Worm (Caenorhabditis elegans) whole organism, L4 larva: ENCODE measurements around the gene fbxa-166.

Source experiments
- F10B5.3 ChIP-seq: sonication (generic microtip); optimal IDR thresholded peaks from 2 replicates; lab custom pipeline; 2016; ENCODE audit warnings: mild to moderate bottlenecking, missing genetic modification characterization, missing compliant biosample characterization
- F37D6.2 ChIP-seq: sonication (generic microtip); optimal IDR thresholded peaks from 2 replicates; lab custom pipeline; 2016; ENCODE audit warnings: mild to moderate bottlenecking, missing genetic modification characterization, missing compliant biosample characterization
- R02D3.7 ChIP-seq: fragments of 150-350 bp; sonication (generic microtip); optimal IDR thresholded peaks from 3 replicates; lab custom pipeline; 2014; ENCODE audit warnings: missing biosample characterization, missing genetic modification characterization
- T20F7.1 ChIP-seq: fragments of 200-800 bp; sonication (Bioruptor generic); optimal IDR thresholded peaks from 2 replicates; lab custom pipeline; 2018; ENCODE audit warnings: mild to moderate bottlenecking, missing genetic modification characterization, missing compliant biosample characterization
- Y48G9A.11 ChIP-seq: fragments of 200-800 bp; sonication (Bioruptor generic); IDR thresholded peaks from 2 replicates; pipeline ENCODE4 v1.3.6; 2022; ENCODE audit warnings: missing genetic modification reagents, missing genetic modification characterization, missing compliant biosample characterization
- ZK546.5 ChIP-seq, 2 experiments: sonication (generic microtip); optimal IDR thresholded peaks; 2 replicates each; lab custom pipeline; 2017; ENCODE audit warnings: missing biosample characterization in 2 of 2, missing genetic modification characterization in 2 of 2
- ama-1 ChIP-seq: fragments of 150-350 bp; optimal IDR thresholded peaks from 2 replicates; lab custom pipeline; 2014; ENCODE audit warnings: inconsistent platforms, mixed read lengths
- ceh-28 ChIP-seq: fragments of 150-350 bp; optimal IDR thresholded peaks from 2 replicates; lab custom pipeline; 2014; ENCODE audit warnings: missing biosample characterization, missing genetic modification reagents, missing genetic modification characterization
- ceh-82 ChIP-seq: sonication (generic microtip); optimal IDR thresholded peaks from 2 replicates; lab custom pipeline; 2017; ENCODE audit warnings: missing biosample characterization, missing genetic modification characterization
- ces-1 ChIP-seq: fragments of 150-350 bp; sonication (generic microtip); optimal IDR thresholded peaks from 4 replicates; lab custom pipeline; 2014; ENCODE audit warnings: missing biosample characterization, missing genetic modification reagents, missing genetic modification characterization
- daf-19 ChIP-seq: fragments of 200-800 bp; sonication (Bioruptor generic); conservative IDR thresholded peaks from 2 replicates; pipeline ENCODE4 v1.3.6; 2022; ENCODE audit warnings: missing genetic modification characterization, missing compliant biosample characterization
- daf-8 ChIP-seq: fragments of 200-800 bp; sonication (Bioruptor generic); IDR thresholded peaks from 2 replicates; pipeline ENCODE4 v1.3.6; 2022; ENCODE audit warnings: missing genetic modification characterization, missing compliant biosample characterization
- dmd-8 ChIP-seq: fragments of 200-800 bp; sonication (Bioruptor generic); IDR thresholded peaks from 2 replicates; pipeline ENCODE4 v1.3.6; 2022; ENCODE audit warnings: missing genetic modification characterization, missing compliant biosample characterization
- dmd-9 ChIP-seq: fragments of 200-800 bp; sonication (Bioruptor generic); IDR thresholded peaks from 2 replicates; pipeline ENCODE4 v1.3.6; 2022; ENCODE audit warnings: missing genetic modification reagents, missing genetic modification characterization, missing compliant biosample characterization
- duxl-1 ChIP-seq: sonication (generic microtip); optimal IDR thresholded peaks from 2 replicates; lab custom pipeline; 2016; ENCODE audit warnings: mild to moderate bottlenecking, missing genetic modification characterization, moderate library complexity, missing compliant biosample characterization; ENCODE audit not compliant: poor library complexity
- dve-1 ChIP-seq: sonication (generic microtip); optimal IDR thresholded peaks from 2 replicates; lab custom pipeline; 2017; ENCODE audit warnings: antibody characterized with exemption, mild to moderate bottlenecking, missing genetic modification characterization, missing compliant biosample characterization; ENCODE audit not compliant: insufficient read depth
- egl-43 ChIP-seq: fragments of 200-800 bp; sonication (Bioruptor generic); IDR thresholded peaks from 2 replicates; pipeline ENCODE4 v1.3.6; 2022; ENCODE audit warnings: missing genetic modification reagents, missing genetic modification characterization, missing compliant biosample characterization
- hif-1 ChIP-seq, 2 experiments: sonication (generic microtip); optimal IDR thresholded peaks; 2 replicates each; lab custom pipeline; 2016 to 2017; ENCODE audit warnings: missing compliant biosample characterization in 2 of 2, missing genetic modification characterization in 2 of 2, missing genetic modification reagents in 2 of 2, missing genotype in 2 of 2, mild to moderate bottlenecking in 1 of 2
- hlh-30 ChIP-seq: sonication (generic microtip); optimal IDR thresholded peaks from 2 replicates; lab custom pipeline; 2017; ENCODE audit warnings: antibody characterized with exemption, mild to moderate bottlenecking, missing genetic modification characterization, missing compliant biosample characterization; ENCODE audit not compliant: insufficient read depth
- hmg-1.1 ChIP-seq: fragments of 200-800 bp; sonication (Bioruptor generic); IDR thresholded peaks from 2 replicates; pipeline ENCODE4 v1.3.6; 2022; ENCODE audit warnings: missing genetic modification reagents, missing genetic modification characterization, missing compliant biosample characterization
- jun-1 ChIP-seq: fragments of 150-350 bp; optimal IDR thresholded peaks from 2 replicates; lab custom pipeline; 2014; ENCODE audit warnings: missing biosample characterization, missing genetic modification reagents, missing genetic modification characterization
- lim-7 ChIP-seq: fragments of 200-800 bp; sonication (Bioruptor generic); IDR thresholded peaks from 2 replicates; pipeline ENCODE4 v1.3.6; 2022; ENCODE audit warnings: missing genetic modification characterization, missing compliant biosample characterization
- lin-1 ChIP-seq: fragments of 200-800 bp; sonication (Bioruptor generic); IDR thresholded peaks from 2 replicates; pipeline ENCODE4 v1.3.6; 2022; ENCODE audit warnings: missing genetic modification reagents, missing genetic modification characterization, missing compliant biosample characterization
- lin-15B ChIP-seq: fragments of 150-350 bp; sonication (generic microtip); optimal IDR thresholded peaks from 3 replicates; lab custom pipeline; 2014; ENCODE audit warnings: missing biosample characterization, missing genetic modification characterization
- lin-38 ChIP-seq: fragments of 200-800 bp; sonication (Bioruptor generic); IDR thresholded peaks from 2 replicates; pipeline ENCODE4 v1.3.6; 2022; ENCODE audit warnings: missing genetic modification reagents, missing genetic modification characterization, missing compliant biosample characterization
- lsy-2 ChIP-seq, 2 experiments: fragments of 150-350 bp in 1 of 2; sonication (generic microtip) in 1 of 2; optimal IDR thresholded peaks; 2 replicates each; lab custom pipeline; 2014 to 2017; ENCODE audit warnings: missing biosample characterization in 2 of 2, missing genetic modification characterization in 2 of 2
- madf-5 ChIP-seq, 2 experiments: fragments of 200-800 bp; sonication (Bioruptor generic); IDR thresholded peaks; 2 replicates each; pipeline ENCODE4 v1.3.6; 2022; ENCODE audit warnings: missing compliant biosample characterization in 2 of 2, missing genetic modification characterization in 2 of 2
- mdl-1 ChIP-seq, 2 experiments: fragments of 150-350 bp in 1 of 2; sonication (generic microtip) in 1 of 2; optimal IDR thresholded peaks; 2 replicates each; lab custom pipeline; 2014 to 2017; ENCODE audit warnings: missing biosample characterization in 2 of 2, missing genetic modification characterization in 2 of 2
- nhr-10 ChIP-seq: fragments of 150-350 bp; optimal IDR thresholded peaks from 2 replicates; lab custom pipeline; 2014; ENCODE audit warnings: missing biosample characterization, missing genetic modification characterization
- nhr-11 ChIP-seq: fragments of 150-350 bp; optimal IDR thresholded peaks from 2 replicates; lab custom pipeline; 2014; ENCODE audit warnings: missing biosample characterization, missing genetic modification characterization
- nhr-237 ChIP-seq: sonication (generic microtip); optimal IDR thresholded peaks from 2 replicates; lab custom pipeline; 2017; ENCODE audit warnings: missing biosample characterization, missing genetic modification characterization
- nhr-42 ChIP-seq: fragments of 200-800 bp; sonication (Bioruptor generic); IDR thresholded peaks from 2 replicates; pipeline ENCODE4 v1.3.6; 2022; ENCODE audit warnings: missing genetic modification characterization, missing compliant biosample characterization
- nhr-76 ChIP-seq: fragments of 150-350 bp; optimal IDR thresholded peaks from 2 replicates; lab custom pipeline; 2014; ENCODE audit warnings: missing biosample characterization, missing genetic modification characterization
- pqm-1 ChIP-seq: sonication (generic microtip); optimal IDR thresholded peaks from 2 replicates; lab custom pipeline; 2017; ENCODE audit warnings: missing biosample characterization, missing genetic modification characterization
- saeg-2 ChIP-seq: fragments of 200-800 bp; sonication (Bioruptor generic); IDR thresholded peaks from 2 replicates; pipeline ENCODE4 v1.3.6; 2022; ENCODE audit warnings: missing genetic modification reagents, missing genetic modification characterization, missing compliant biosample characterization
- sdz-12 ChIP-seq: fragments of 200-800 bp; sonication (Bioruptor generic); optimal IDR thresholded peaks from 2 replicates; lab custom pipeline; 2018; ENCODE audit warnings: mild to moderate bottlenecking, missing genetic modification characterization, missing compliant biosample characterization
- set-16 ChIP-seq: fragments of 200-800 bp; sonication (Bioruptor generic); IDR thresholded peaks from 2 replicates; pipeline ENCODE4 v1.3.6; 2022; ENCODE audit warnings: missing genetic modification reagents, missing genetic modification characterization, missing compliant biosample characterization
- skn-1 ChIP-seq: fragments of 150-350 bp; optimal IDR thresholded peaks from 2 replicates; lab custom pipeline; 2014; ENCODE audit warnings: missing biosample characterization, missing genetic modification characterization
- unc-130 ChIP-seq: sonication (generic microtip); optimal IDR thresholded peaks from 2 replicates; lab custom pipeline; 2016; ENCODE audit warnings: missing genetic modification reagents, missing genetic modification characterization, missing compliant biosample characterization
- unc-39 ChIP-seq: sonication (generic microtip); optimal IDR thresholded peaks from 2 replicates; lab custom pipeline; 2017; ENCODE audit warnings: missing biosample characterization, missing genetic modification characterization
- unc-62 ChIP-seq, 3 experiments: fragments of 150-350 bp in 1 of 3; sonication (generic microtip); optimal IDR thresholded peaks in 2 of 3; peaks in 1 of 3; 1 replicate in 1 of 3; 2 replicates in 2 of 3; lab custom pipeline; 2014 to 2017; ENCODE audit warnings: missing biosample characterization in 3 of 3, missing genetic modification characterization in 3 of 3, missing genetic modification reagents in 3 of 3, missing genotype in 1 of 3
- zip-11 ChIP-seq: fragments of 200-800 bp; sonication (Bioruptor generic); IDR thresholded peaks from 2 replicates; pipeline ENCODE4 v1.3.6; 2022; ENCODE audit warnings: missing genetic modification characterization, missing compliant biosample characterization
- ztf-11 ChIP-seq: fragments of 150-350 bp; optimal IDR thresholded peaks from 2 replicates; lab custom pipeline; 2014; ENCODE audit warnings: missing biosample characterization, missing genetic modification characterization

The fbxa-166 gene

ce11 chrII:1651804-1652203 lies 33.0 kb upstream of the fbxa-166 start, which contains the start of gene fbxb-16:
TSS of gene fbxb-16 (minus strand) at chrII:1651904.
- TF ChIP-seq ceh-82 (tag; lab: Kevin White, UChicago) = no peak
- no peak for TF ChIP-seq set-16 (GFP tag; lab: Robert Waterston, UW)
- TF ChIP-seq jun-1 = no peak
- TF ChIP-seq nhr-237 = no peak
- no peak for TF ChIP-seq dmd-9 (GFP tag; lab: Robert Waterston, UW)
- TF ChIP-seq sdz-12 = no peak
- TF ChIP-seq daf-8 (GFP tag; lab: Robert Waterston, UW) = no peak
- no peak for TF ChIP-seq hlh-30 (tag; lab: Kevin White, UChicago)
- TF ChIP-seq unc-130 (GFP tag; lab: Kevin White, UChicago) = no peak
- no peak for TF ChIP-seq nhr-42 (GFP tag; lab: Robert Waterston, UW)
- TF ChIP-seq duxl-1 (tag; lab: Kevin White, UChicago) = no peak
- no peak for TF ChIP-seq ZK546.5 (tag; optimal IDR thresholded peaks at IDR 0.05; lab: Kevin White, UChicago)
- TF ChIP-seq lim-7 (GFP tag; lab: Robert Waterston, UW) = no peak
- TF ChIP-seq pqm-1 (tag; lab: Kevin White, UChicago) = no peak
- TF ChIP-seq unc-62 (GFP tag; optimal IDR thresholded peaks at IDR 0.05 in 1 of 2; lab: Kevin White, UChicago) = no peak
- TF ChIP-seq unc-62 (tag; optimal IDR thresholded peaks at IDR 0.05; lab: Kevin White, UChicago) = no peak
- no peak for TF ChIP-seq unc-39 (tag; lab: Kevin White, UChicago)
- TF ChIP-seq T20F7.1 = no peak
- no peak for TF ChIP-seq ceh-28
- no peak for TF ChIP-seq R02D3.7 (tag; lab: Kevin White, UChicago)

- TF ChIP-seq R02D3.7 (tag; lab: Kevin White, UChicago) = no peak
- no peak for TF ChIP-seq F10B5.3 (tag; lab: Kevin White, UChicago)
- no peak for TF ChIP-seq egl-43
- no peak for TF ChIP-seq dmd-8 (GFP tag; lab: Robert Waterston, UW)
- no peak for TF ChIP-seq skn-1
- TF ChIP-seq ama-1 (lab: Kevin White, UChicago) = no peak
- TF ChIP-seq daf-19 (GFP tag; lab: Robert Waterston, UW) = no peak
- TF ChIP-seq lin-1 = no peak
- no peak for TF ChIP-seq mdl-1 (tag; optimal IDR thresholded peaks at IDR 0.05; lab: Kevin White, UChicago)
- no peak for TF ChIP-seq dve-1
- no peak for TF ChIP-seq nhr-76 (tag; lab: Kevin White, UChicago)
- no peak for TF ChIP-seq nhr-10
- TF ChIP-seq unc-62 (GFP tag; optimal IDR thresholded peaks at IDR 0.05 in 1 of 2; lab: Kevin White, UChicago) = no peak
- TF ChIP-seq unc-62 (tag; optimal IDR thresholded peaks at IDR 0.05; lab: Kevin White, UChicago) = no peak
Measured at ce11 chrII:1650502-1650901, 31.7 kb upstream of the fbxa-166 start, which contains the start of gene fbxb-20. TSS of gene fbxb-20 (minus strand) at chrII:1650602.

ce11 chrII:1648768-1649167 lies 29.9 kb upstream of the fbxa-166 start, which contains the start of gene fbxb-21:
TSS of gene fbxb-21 (minus strand) at chrII:1648868.
- TF ChIP-seq ces-1 (no peak), duxl-1 (tag; lab: Kevin White, UChicago) (no peak), saeg-2 (no peak), unc-39 (tag; lab: Kevin White, UChicago) (no peak), hmg-1.1 (no peak), ztf-11 (tag; lab: Kevin White, UChicago) (no peak), lin-38 (GFP tag; lab: Robert Waterston, UW) (no peak), madf-5 (GFP tag; IDR thresholded peaks at IDR 0.05; lab: Robert Waterston, UW) (no peak), lsy-2 (tag; optimal IDR thresholded peaks at IDR 0.05; lab: Kevin White, UChicago) (no peak), lin-15B (no peak), hif-1 (tag; optimal IDR thresholded peaks at IDR 0.05; lab: Kevin White, UChicago) (no peak), zip-11 (GFP tag; lab: Robert Waterston, UW) (no peak), dve-1 (no peak), nhr-11 (tag; lab: Kevin White, UChicago) (no peak), Y48G9A.11 (GFP tag; lab: Robert Waterston, UW) (no peak), F37D6.2 (no peak)
